Fruit fly (Drosophila melanogaster) whole organism, embryonic: ENCODE data around the gene CG4951.
A peak's percentile ranks its signal among the peaks of the same experiment; 100 is the strongest.

Experiments
- Abd-B ChIP-seq: fragments of 200-800 bp; sonication (Bioruptor generic); optimal IDR thresholded peaks from 2 replicates; lab custom pipeline; 2018; ENCODE audit warnings: missing biosample characterization, mild to moderate bottlenecking, missing genetic modification characterization, moderate library complexity
- C15 ChIP-seq: fragments of 200-800 bp; sonication (Bioruptor generic); IDR thresholded peaks from 3 replicates; pipeline ENCODE4 v1.3.6; 2022; ENCODE audit warnings: missing biosample characterization, missing genetic modification characterization
- CG1024 ChIP-seq: fragments of 200-800 bp; sonication (Bioruptor generic); IDR thresholded peaks from 2 replicates; pipeline ENCODE4 v1.3.6; 2022; ENCODE audit warnings: missing biosample characterization, missing genetic modification characterization
- CG10543 ChIP-seq: fragments of 200-800 bp; sonication (Bioruptor generic); optimal IDR thresholded peaks from 3 replicates; lab custom pipeline; 2017; ENCODE audit warnings: missing biosample characterization, mild to moderate bottlenecking, missing genetic modification characterization, moderate library complexity
- CG12104 ChIP-seq: fragments of 200-800 bp; sonication (Bioruptor generic); optimal IDR thresholded peaks from 3 replicates; lab custom pipeline; 2016; ENCODE audit warnings: missing biosample characterization, missing genetic modification characterization
- CG12299 ChIP-seq: fragments of 200-800 bp; sonication (Bioruptor generic); optimal IDR thresholded peaks from 2 replicates; lab custom pipeline; 2018; ENCODE audit warnings: missing biosample characterization, mild to moderate bottlenecking, missing genetic modification characterization
- CG1233 ChIP-seq: fragments of 200-800 bp; sonication (Bioruptor generic); optimal IDR thresholded peaks from 4 replicates; lab custom pipeline; 2018; ENCODE audit warnings: missing biosample characterization, mild to moderate bottlenecking, missing genetic modification characterization
- CG13424 ChIP-seq: fragments of 200-800 bp; sonication (Bioruptor generic); optimal IDR thresholded peaks from 2 replicates; lab custom pipeline; 2019; ENCODE audit warnings: missing biosample characterization, mild to moderate bottlenecking, missing genetic modification characterization, moderate library complexity
- CG13775 ChIP-seq: fragments of 200-800 bp; sonication (Bioruptor generic); optimal IDR thresholded peaks from 3 replicates; lab custom pipeline; 2017; ENCODE audit warnings: missing biosample characterization, mild to moderate bottlenecking, missing genetic modification characterization
- CG1602 ChIP-seq: fragments of 200-800 bp; sonication (Bioruptor generic); optimal IDR thresholded peaks from 3 replicates; lab custom pipeline; 2016; ENCODE audit warnings: missing biosample characterization, missing genetic modification characterization
- CG16813 ChIP-seq: fragments of 200-800 bp; sonication (Bioruptor generic); IDR thresholded peaks from 3 replicates; pipeline ENCODE4 v1.3.6; 2022; ENCODE audit warnings: missing biosample characterization, missing genetic modification characterization; ENCODE audit not compliant: partially characterized antibody
- CG17359 ChIP-seq: fragments of 200-800 bp; sonication (Bioruptor generic); optimal IDR thresholded peaks from 3 replicates; lab custom pipeline; 2018; ENCODE audit warnings: missing biosample characterization, mild to moderate bottlenecking, missing genetic modification characterization, moderate library complexity
- CG17385 ChIP-seq: fragments of 200-800 bp; sonication (Bioruptor generic); optimal IDR thresholded peaks from 3 replicates; lab custom pipeline; 2018; ENCODE audit warnings: missing biosample characterization, mild to moderate bottlenecking, missing genetic modification characterization
- CG17912 ChIP-seq: fragments of 200-800 bp; sonication (Bioruptor generic); optimal IDR thresholded peaks from 2 replicates; lab custom pipeline; 2018; ENCODE audit warnings: missing biosample characterization, mild to moderate bottlenecking, missing genetic modification characterization
- CG32772 ChIP-seq: fragments of 200-800 bp; sonication (Bioruptor generic); IDR thresholded peaks from 2 replicates; pipeline ENCODE4 v1.3.6; 2022; ENCODE audit warnings: missing biosample characterization, missing genetic modification characterization
- CG34376 ChIP-seq: fragments of 200-800 bp; sonication (Bioruptor generic); optimal IDR thresholded peaks from 2 replicates; lab custom pipeline; 2018; ENCODE audit warnings: missing biosample characterization, mild to moderate bottlenecking, missing genetic modification characterization
- CG3995 ChIP-seq: fragments of 200-800 bp; sonication (Bioruptor generic); optimal IDR thresholded peaks from 3 replicates; lab custom pipeline; 2016; ENCODE audit warnings: missing biosample characterization, missing genetic modification characterization
- CG6791 ChIP-seq: fragments of 200-800 bp; sonication (Bioruptor generic); IDR thresholded peaks from 3 replicates; pipeline ENCODE4 v1.3.6; 2022; ENCODE audit warnings: missing biosample characterization, missing genetic modification characterization; ENCODE audit not compliant: partially characterized antibody
- CG8290 ChIP-seq, 3 experiments: fragments of 200-800 bp; sonication (Bioruptor generic); optimal IDR thresholded peaks; 2 replicates each; lab custom pipeline; 2016 to 2019; ENCODE audit warnings: missing biosample characterization in 3 of 3, missing genetic modification characterization in 3 of 3, mild to moderate bottlenecking in 2 of 3, moderate library complexity in 1 of 3
- CG8944 ChIP-seq: fragments of 200-800 bp; sonication (Bioruptor generic); optimal IDR thresholded peaks from 3 replicates; lab custom pipeline; 2016; ENCODE audit warnings: missing biosample characterization, missing genetic modification characterization
- CG9215 ChIP-seq: fragments of 200-800 bp; sonication (Bioruptor generic); IDR thresholded peaks from 2 replicates; pipeline ENCODE4 v1.3.6; 2022; ENCODE audit warnings: missing biosample characterization, missing genetic modification characterization
- CG9797 ChIP-seq: fragments of 200-800 bp; sonication (Bioruptor generic); optimal IDR thresholded peaks from 3 replicates; lab custom pipeline; 2018; ENCODE audit warnings: missing biosample characterization, mild to moderate bottlenecking, missing genetic modification characterization
- Chrac-16 ChIP-seq: fragments of 200-800 bp; sonication (Bioruptor generic); optimal IDR thresholded peaks from 3 replicates; lab custom pipeline; 2016; ENCODE audit warnings: missing biosample characterization, missing genetic modification characterization
- H15 ChIP-seq: fragments of 200-800 bp; sonication (Bioruptor generic); IDR thresholded peaks from 3 replicates; pipeline ENCODE4 v1.3.6; 2022; ENCODE audit warnings: missing biosample characterization, missing genetic modification characterization
- Med ChIP-seq: fragments of 200-800 bp; sonication (Bioruptor generic); peaks from one replicate; lab custom pipeline; 2016; ENCODE audit warnings: missing biosample characterization, missing genetic modification characterization, mild to moderate bottlenecking, inconsistent platforms, moderate library complexity
- NC2β ChIP-seq: fragments of 200-800 bp; sonication (Bioruptor generic); optimal IDR thresholded peaks from 2 replicates; lab custom pipeline; 2016; ENCODE audit warnings: missing biosample characterization, missing genetic modification characterization
- Ptx1 ChIP-seq: fragments of 200-800 bp; sonication (Bioruptor generic); IDR thresholded peaks from 2 replicates; pipeline ENCODE4 v1.3.6; 2022; ENCODE audit warnings: missing biosample characterization, missing genetic modification characterization
- Rfx ChIP-seq: fragments of 200-800 bp; sonication (Bioruptor generic); IDR thresholded peaks from 2 replicates; pipeline ENCODE4 v1.3.6; 2022; ENCODE audit warnings: missing biosample characterization, missing genetic modification characterization
- Trl ChIP-seq, 3 experiments: fragments of >200 bp in 2 of 3; fragments of 200-800 bp in 1 of 3; sonication (Bioruptor generic) in 1 of 3; optimal IDR thresholded peaks; 2 replicates in 1 of 3; 3 replicates in 2 of 3; lab custom pipeline; 2016 to 2017; ENCODE audit warnings: missing biosample characterization in 1 of 3, missing genetic modification characterization in 1 of 3
- croc ChIP-seq: fragments of 200-800 bp; sonication (Bioruptor generic); conservative IDR thresholded peaks from 3 replicates; pipeline ENCODE4 v1.3.6; 2022; ENCODE audit warnings: missing biosample characterization, missing genetic modification characterization
- dmrt11E ChIP-seq: fragments of 200-800 bp; sonication (Bioruptor generic); optimal IDR thresholded peaks from 3 replicates; lab custom pipeline; 2018; ENCODE audit warnings: missing biosample characterization, mild to moderate bottlenecking, missing genetic modification characterization, moderate library complexity
- dmrt99B ChIP-seq: fragments of 200-800 bp; sonication (Bioruptor generic); optimal IDR thresholded peaks from 2 replicates; lab custom pipeline; 2018; ENCODE audit warnings: missing biosample characterization, mild to moderate bottlenecking, missing genetic modification characterization, moderate library complexity
- grn ChIP-seq: fragments of 200-800 bp; sonication (Bioruptor generic); optimal IDR thresholded peaks from 3 replicates; lab custom pipeline; 2017; ENCODE audit warnings: missing biosample characterization, missing genetic modification characterization
- gsb ChIP-seq: fragments of 200-800 bp; sonication (Bioruptor generic); IDR thresholded peaks from 2 replicates; pipeline ENCODE4 v1.3.6; 2022; ENCODE audit warnings: missing biosample characterization, missing genetic modification characterization
- gt ChIP-seq: fragments of 200-800 bp; sonication (Bioruptor generic); IDR thresholded peaks from 2 replicates; pipeline ENCODE4 v1.3.6; 2022; ENCODE audit warnings: missing biosample characterization, missing genetic modification characterization
- hbn ChIP-seq: fragments of 200-800 bp; sonication (Bioruptor generic); IDR thresholded peaks from 2 replicates; pipeline ENCODE4 v1.3.6; 2022; ENCODE audit warnings: missing biosample characterization, missing genetic modification characterization; ENCODE audit not compliant: partially characterized antibody
- her ChIP-seq: fragments of 200-800 bp; sonication (Bioruptor generic); optimal IDR thresholded peaks from 2 replicates; lab custom pipeline; 2016; ENCODE audit warnings: missing biosample characterization, missing genetic modification characterization
- ken ChIP-seq: fragments of 200-800 bp; sonication (Bioruptor generic); IDR thresholded peaks from 3 replicates; pipeline ENCODE4 v1.3.6; 2022; ENCODE audit warnings: missing biosample characterization, missing genetic modification characterization
- pfk ChIP-seq: fragments of 200-800 bp; sonication (Bioruptor generic); optimal IDR thresholded peaks from 2 replicates; lab custom pipeline; 2018; ENCODE audit warnings: missing biosample characterization, mild to moderate bottlenecking, missing genetic modification characterization, moderate library complexity
- pzg ChIP-seq: fragments of 200-800 bp; sonication (Bioruptor generic); optimal IDR thresholded peaks from 3 replicates; lab custom pipeline; 2018; ENCODE audit warnings: missing biosample characterization, mild to moderate bottlenecking, missing genetic modification characterization, moderate library complexity
- row ChIP-seq: fragments of 200-800 bp; sonication (Bioruptor generic); IDR thresholded peaks from 3 replicates; pipeline ENCODE4 v1.3.6; 2022; ENCODE audit warnings: missing biosample characterization, missing genetic modification characterization
- sisA ChIP-seq: fragments of 200-800 bp; sonication (Bioruptor generic); IDR thresholded peaks from 2 replicates; pipeline ENCODE4 v1.3.6; 2022; ENCODE audit warnings: missing biosample characterization, missing genetic modification characterization
- ssp ChIP-seq: fragments of 200-800 bp; sonication (Bioruptor generic); IDR thresholded peaks from 2 replicates; pipeline ENCODE4 v1.3.6; 2022; ENCODE audit warnings: missing biosample characterization, missing genetic modification characterization
- stc ChIP-seq: fragments of 200-800 bp; sonication (Bioruptor generic); IDR thresholded peaks from 2 replicates; pipeline ENCODE4 v1.3.6; 2022; ENCODE audit warnings: missing biosample characterization, missing genetic modification characterization
- tgo ChIP-seq: fragments of 200-800 bp; sonication (Bioruptor generic); IDR thresholded peaks from 3 replicates; pipeline ENCODE4 v1.3.6; 2022; ENCODE audit warnings: missing biosample characterization, missing genetic modification characterization
- trem ChIP-seq: fragments of 200-800 bp; optimal IDR thresholded peaks from 3 replicates; lab custom pipeline; 2019; ENCODE audit warnings: missing biosample characterization, mild to moderate bottlenecking, missing genetic modification characterization, moderate library complexity
- vfl ChIP-seq: fragments of 200-800 bp; sonication (Bioruptor generic); optimal IDR thresholded peaks from 2 replicates; lab custom pipeline; 2016; ENCODE audit warnings: missing biosample characterization, missing genetic modification characterization
- wor ChIP-seq: fragments of 200-800 bp; sonication (Bioruptor generic); IDR thresholded peaks from 2 replicates; pipeline ENCODE4 v1.3.6; 2022; ENCODE audit warnings: missing biosample characterization, missing genetic modification characterization

CG4951 gene

dm6 chr3R:27954533-27954932 is 621 bp upstream of the CG4951 start, which contains the start of gene Nep7 (continued):
- TF ChIP-seq Trl (optimal IDR thresholded peaks at IDR 0.05; lab: Kevin White, UChicago) (no peak), Trl (GFP tag; optimal IDR thresholded peaks at IDR 0.05; lab: Kevin White, UChicago) (no peak), dmrt99B (tag; lab: Kevin White, UChicago) (no peak), CG1233 (no peak), Med (peak; percentile 73), Rfx (GFP tag; lab: Robert Waterston, UW) (0 out of 2 replicates have a peak, but pooled peaks have one; percentile 28), CG12104 (GFP tag; lab: Kevin White, UChicago) (no peak), C15 (0 out of 3 replicates have a peak, but pooled peaks have one; percentile 26), CG6791 (GFP tag; lab: Robert Waterston, UW) (no peak), CG34376 (peak; percentile 81), CG17385 (GFP tag; lab: Kevin White, UChicago) (no peak), CG3995 (GFP tag; lab: Kevin White, UChicago) (no peak), gsb (peak; percentile 21; the same call in 1 of the 2 replicates)

DNA sequence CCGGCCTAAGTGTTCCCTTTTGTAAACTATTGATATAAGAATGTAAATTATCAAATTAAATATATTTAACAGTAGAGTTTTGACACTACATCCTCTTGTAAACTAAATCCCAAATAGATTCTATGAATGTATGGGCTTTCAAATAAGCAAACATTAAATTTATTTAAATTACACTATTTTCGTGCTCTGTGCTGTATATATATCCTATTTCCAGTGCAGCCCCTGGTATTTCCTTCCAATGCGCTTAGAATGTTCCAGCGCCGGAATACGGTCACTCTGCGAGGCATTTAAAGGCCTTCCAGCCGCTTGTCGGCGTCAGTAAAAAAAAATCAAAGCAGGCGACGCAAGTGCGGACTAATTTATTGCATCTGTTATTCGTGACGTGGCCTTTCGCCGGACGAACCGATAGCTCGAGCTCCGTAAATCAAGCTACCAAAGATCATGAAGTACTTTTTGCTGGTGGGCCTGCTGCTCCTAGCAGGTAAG is 5.4 kb downstream of the CG4951 start, which contains the start of gene Gp93:
Gene Gp93, plus strand, starts transcription at position 291 of the 486 bp plus-strand sequence.
- TF ChIP-seq Chrac-16 (peak; percentile 58), CG1602 (peak; percentile 68), wor (GFP tag; lab: Robert Waterston, UW) (0 out of 2 replicates have a peak, but pooled peaks have one; percentile 19), CG9797 (GFP tag; lab: Kevin White, UChicago) (peak; percentile 32), CG17359 (tag; lab: Kevin White, UChicago) (peak; percentile 47), gt (GFP tag; lab: Robert Waterston, UW) (no peak), trem (peak; percentile 29), tgo (GFP tag; lab: Robert Waterston, UW) (peak; percentile 71; the same call in 2 of the 3 replicates), grn (GFP tag; lab: Kevin White, UChicago) (no peak), pzg (GFP tag; lab: Kevin White, UChicago) (peak; percentile 48), CG12299 (tag; lab: Kevin White, UChicago) (no peak), CG13775 (GFP tag; lab: Kevin White, UChicago) (peak; percentile 67), sisA (GFP tag; lab: Robert Waterston, UW) (peak; percentile 53; the same call in 1 of the 2 replicates), CG17912 (GFP tag; lab: Kevin White, UChicago) (no peak), her (GFP tag; lab: Kevin White, UChicago) (peak; percentile 18), CG16813 (GFP tag; lab: Robert Waterston, UW) (no peak), dmrt11E (tag; lab: Kevin White, UChicago) (peak; percentile 69), CG32772 (GFP tag; lab: Robert Waterston, UW) (peak; percentile 74), croc (GFP tag; lab: Robert Waterston, UW) (peak; percentile 49; the same call in 1 of the 3 replicates), row (GFP tag; lab: Robert Waterston, UW) (peak; percentile 79), NC2β (peak; percentile 41), H15 (GFP tag; lab: Robert Waterston, UW) (peak; percentile 45; the same call in 1 of the 3 replicates), CG8944 (GFP tag; lab: Kevin White, UChicago) (no peak), CG8290 (GFP tag; optimal IDR thresholded peaks at IDR 0.05; lab: Kevin White, UChicago) (no peak), CG8290 (tag; optimal IDR thresholded peaks at IDR 0.05; lab: Kevin White, UChicago) (peak in 1 of 2 experiments; percentile 59), CG9215 (GFP tag; lab: Robert Waterston, UW) (peak; percentile 62), ken (peak; percentile 46; the same call in 1 of the 3 replicates), vfl (GFP tag; lab: Kevin White, UChicago) (no peak), CG12104 (GFP tag; lab: Kevin White, UChicago) (no peak), CG13424 (tag; lab: Kevin White, UChicago) (peak; percentile 69), Abd-B (peak; percentile 61), ssp (GFP tag; lab: Robert Waterston, UW) (peak; percentile 54), hbn (GFP tag; lab: Robert Waterston, UW) (no peak), CG10543 (peak; percentile 8), pfk (GFP tag; lab: Kevin White, UChicago) (peak; percentile 26), stc (peak; percentile 40; the same call in 1 of the 2 replicates), Ptx1 (peak; percentile 73; the same call in 1 of the 2 replicates), CG1024 (0 out of 2 replicates have a peak, but pooled peaks have one; percentile 37)
